Worm (Caenorhabditis elegans): ENCODE data around the gene lin-52.

DNA sequence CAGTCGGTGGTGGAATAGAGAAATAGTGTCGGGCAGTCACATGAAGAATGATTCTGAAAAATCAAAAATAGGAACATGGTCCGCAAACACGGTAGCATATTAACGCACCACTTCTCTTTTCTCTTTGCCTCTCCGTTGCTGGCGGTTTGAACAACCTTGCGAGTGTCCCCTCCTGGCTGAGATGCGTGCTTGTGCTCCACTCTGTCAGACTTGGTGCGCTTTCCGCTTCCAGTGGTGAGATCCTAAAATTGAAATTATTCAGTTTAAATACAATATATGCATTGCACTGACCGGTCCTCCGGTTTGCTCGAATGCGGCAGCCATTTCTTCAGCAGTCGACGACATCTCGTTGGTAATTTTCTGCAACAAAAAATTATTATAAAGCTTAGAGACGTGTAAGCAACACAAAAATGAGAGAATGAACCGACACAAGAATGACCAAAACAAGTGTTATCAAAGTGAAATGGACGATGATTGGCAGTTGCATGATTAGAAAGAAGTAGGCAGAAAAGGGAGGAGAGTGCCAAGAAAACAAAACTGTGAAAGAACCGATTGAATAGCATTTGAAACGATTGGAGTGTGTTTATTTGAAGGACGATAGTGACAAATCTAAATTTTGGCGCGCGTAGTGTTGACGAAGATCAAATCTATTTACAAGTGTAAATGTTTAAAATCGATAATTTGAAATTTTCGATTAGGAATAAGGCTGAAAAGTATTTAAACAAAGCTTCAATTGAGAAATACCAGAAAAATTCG lies 701 bp upstream of the lin-52 start, which contains the start of gene ZK632.9:
- no peak for TF ChIP-seq nhr-77 (tag; optimal IDR thresholded peaks at IDR 0.05)
- TF ChIP-seq lin-13 (GFP tag; optimal IDR thresholded peaks at IDR 0.05): no peak
- TF ChIP-seq lin-11 (tag; optimal IDR thresholded peaks at IDR 0.05): no peak
- no peak for TF ChIP-seq mab-5 (tag; optimal IDR thresholded peaks at IDR 0.05)
